Fruit fly (Drosophila melanogaster): ENCODE data around the gene CG33116.

The CG33116 gene

dm6 chr2L:19497983-19498382 is 35.3 kb upstream of the CG33116 start, which contains the start of gene Top3alpha (continued):
- TF ChIP-seq CG14710 (tag; optimal IDR thresholded peaks at IDR 0.05) (peak; percentile 52), HmgZ (tag; optimal IDR thresholded peaks at IDR 0.05) (peak; percentile 49), CG34224 (GFP tag; IDR thresholded peaks at IDR 0.05; ENCODE audit: partially characterized antibody) (peak; percentile 80), psq (GFP tag; optimal IDR thresholded peaks at IDR 0.05) (no peak), fd3F (GFP tag; optimal IDR thresholded peaks at IDR 0.05) (no peak), CG1792 (GFP tag; optimal IDR thresholded peaks at IDR 0.05) (no peak), mld (GFP tag; IDR thresholded peaks at IDR 0.05; ENCODE audit: partially characterized antibody) (0 out of 3 replicates have a peak, but pooled peaks have one; percentile 27), CG17186 (GFP tag; optimal IDR thresholded peaks at IDR 0.05) (peak; percentile 72), schlank (tag; optimal IDR thresholded peaks at IDR 0.05) (no peak), E2f2 (GFP tag; IDR thresholded peaks at IDR 0.05) (peak; percentile 99), CG3847 (GFP tag; IDR thresholded peaks at IDR 0.05) (peak; percentile 35; the same call in 1 of the 2 replicates), seq (GFP tag; IDR thresholded peaks at IDR 0.05) (no peak), CG12236 (GFP tag; optimal IDR thresholded peaks at IDR 0.05) (no peak), grn (GFP tag; optimal IDR thresholded peaks at IDR 0.05) (no peak), CG11695 (GFP tag; IDR thresholded peaks at IDR 0.05) (no peak), Bgb (GFP tag; IDR thresholded peaks at IDR 0.05; ENCODE audit: partially characterized antibody) (peak; percentile 74), zen2 (GFP tag; IDR thresholded peaks at IDR 0.05; ENCODE audit: partially characterized antibody) (peak; percentile 70), Usf (GFP tag; optimal IDR thresholded peaks at IDR 0.05) (no peak), CG17568 (GFP tag; optimal IDR thresholded peaks at IDR 0.05) (no peak), MBD-R2 (GFP tag; IDR thresholded peaks at IDR 0.05) (peak; percentile 71; the same call in 1 of the 2 replicates), knrl (GFP tag; IDR thresholded peaks at IDR 0.05; ENCODE audit: partially characterized antibody) (peak; percentile 44; the same call in 2 of the 3 replicates), CG15514 (GFP tag; optimal IDR thresholded peaks at IDR 0.05) (peak; percentile 58)

dm6 chr2L:19506323-19506722 is 27.0 kb upstream of the CG33116 start:
- no peak for TF ChIP-seq Fer3 (tag; optimal IDR thresholded peaks at IDR 0.05)
- peak; percentile 87 for TF ChIP-seq GATAe (GFP tag; conservative IDR thresholded peaks at IDR 0.05)
- no peak for TF ChIP-seq Sry-β (GFP tag; optimal IDR thresholded peaks at IDR 0.05)
- peak; percentile 96 for TF ChIP-seq sd (tag; optimal IDR thresholded peaks at IDR 0.05)
- TF ChIP-seq CG10267 (tag; optimal IDR thresholded peaks at IDR 0.05), result no peak
- TF ChIP-seq nmo (GFP tag; optimal IDR thresholded peaks at IDR 0.05), result no peak
- no peak for TF ChIP-seq CG9215 (GFP tag; IDR thresholded peaks at IDR 0.05)
- TF ChIP-seq Bgb (GFP tag; IDR thresholded peaks at IDR 0.05; ENCODE audit: partially characterized antibody), result no peak
- peak; percentile 47 for TF ChIP-seq CG34376 (GFP tag; optimal IDR thresholded peaks at IDR 0.05)
- no peak for TF ChIP-seq crol (GFP tag; IDR thresholded peaks at IDR 0.05)
- no peak for TF ChIP-seq CG8944 (GFP tag; optimal IDR thresholded peaks at IDR 0.05)
- TF ChIP-seq CG14965 (GFP tag; optimal IDR thresholded peaks at IDR 0.05; ENCODE audit: borderline replicate concordance), result no peak
- no peak for TF ChIP-seq eyg (GFP tag; optimal IDR thresholded peaks at IDR 0.05)
- TF ChIP-seq Sry-δ (GFP tag; optimal IDR thresholded peaks at IDR 0.05), result no peak
- peak; percentile 42 for TF ChIP-seq mirr (GFP tag; optimal IDR thresholded peaks at IDR 0.05)
- TF ChIP-seq Opbp (GFP tag; IDR thresholded peaks at IDR 0.05; ENCODE audit: partially characterized antibody), result no peak
- TF ChIP-seq dpn (GFP tag; optimal IDR thresholded peaks at IDR 0.05), result no peak
- no peak for TF ChIP-seq salm (tag; optimal IDR thresholded peaks at IDR 0.05)
- TF ChIP-seq MBD-R2 (GFP tag; IDR thresholded peaks at IDR 0.05), result 0 out of 2 replicates have a peak, but pooled peaks have one; percentile 15
- TF ChIP-seq onecut (GFP tag; IDR thresholded peaks at IDR 0.05), result no peak
- peak; percentile 51 for TF ChIP-seq HmgZ (tag; optimal IDR thresholded peaks at IDR 0.05)
- TF ChIP-seq Tbp (GFP tag; optimal IDR thresholded peaks at IDR 0.05), result no peak
- peak; percentile 43 for TF ChIP-seq CG10543 (GFP tag; optimal IDR thresholded peaks at IDR 0.05)
- peak; percentile 70 for TF ChIP-seq exex (tag; optimal IDR thresholded peaks at IDR 0.05)
- TF ChIP-seq CG4424 (GFP tag; optimal IDR thresholded peaks at IDR 0.05), result no peak
- TF ChIP-seq Fer1 (GFP tag; optimal IDR thresholded peaks at IDR 0.05), result peak; percentile 23
- no peak for TF ChIP-seq dysf (GFP tag; IDR thresholded peaks at IDR 0.05)
- no peak for TF ChIP-seq CG30020 (tag; optimal IDR thresholded peaks at IDR 0.05)
- TF ChIP-seq Elba2 (GFP tag; optimal IDR thresholded peaks at IDR 0.05), result no peak
- no peak for TF ChIP-seq CG1233 (GFP tag; optimal IDR thresholded peaks at IDR 0.05)
- TF ChIP-seq CG3281 (GFP tag; optimal IDR thresholded peaks at IDR 0.05), result no peak
